Fruit fly (Drosophila melanogaster) whole organism, embryonic: ENCODE results near the gene CG7332.
A peak's percentile ranks its signal among the peaks of the same experiment; 100 is the strongest.

Experiments used
- ATbp ChIP-seq: fragments of 200-800 bp; sonication (Bioruptor generic); optimal IDR thresholded peaks from 2 replicates; lab custom pipeline; 2017; ENCODE audit warnings: missing biosample characterization, mild to moderate bottlenecking, missing genetic modification characterization, missing genetic modification reagents
- Atf-2 ChIP-seq: fragments of 200-800 bp; sonication (Bioruptor generic); optimal IDR thresholded peaks from 2 replicates; lab custom pipeline; 2016; ENCODE audit warnings: missing biosample characterization, missing genetic modification characterization
- Blimp-1 ChIP-seq: fragments of 200-800 bp; sonication (Bioruptor generic); optimal IDR thresholded peaks from 3 replicates; lab custom pipeline; 2018; ENCODE audit warnings: missing biosample characterization, missing genetic modification characterization, mild to moderate bottlenecking, moderate library complexity, missing genetic modification reagents
- CG10274 ChIP-seq: fragments of 200-800 bp; sonication (Bioruptor generic); optimal IDR thresholded peaks from 3 replicates; lab custom pipeline; 2017; ENCODE audit warnings: missing biosample characterization, mild to moderate bottlenecking, missing genetic modification characterization
- CG11560 ChIP-seq: fragments of 200-800 bp; sonication (Bioruptor generic); IDR thresholded peaks from 3 replicates; pipeline ENCODE4 v1.3.6; 2022; ENCODE audit warnings: missing biosample characterization, missing genetic modification characterization
- CG11723 ChIP-seq: fragments of 200-800 bp; sonication (Bioruptor generic); optimal IDR thresholded peaks from 2 replicates; lab custom pipeline; 2017; ENCODE audit warnings: missing biosample characterization, mild to moderate bottlenecking, missing genetic modification characterization
- CG14860 ChIP-seq: fragments of 200-800 bp; sonication (Bioruptor generic); IDR thresholded peaks from 3 replicates; pipeline ENCODE4 v1.3.6; 2022; ENCODE audit warnings: missing biosample characterization, missing genetic modification characterization; ENCODE audit not compliant: partially characterized antibody
- CG15011 ChIP-seq: fragments of 200-800 bp; sonication (Bioruptor generic); optimal IDR thresholded peaks from 3 replicates; lab custom pipeline; 2018; ENCODE audit warnings: missing biosample characterization, mild to moderate bottlenecking, missing genetic modification characterization
- CG15479 ChIP-seq: fragments of 200-800 bp; sonication (Bioruptor generic); optimal IDR thresholded peaks from 3 replicates; lab custom pipeline; 2019; ENCODE audit warnings: missing biosample characterization, mild to moderate bottlenecking, missing genetic modification characterization, moderate library complexity
- CG18476 ChIP-seq: fragments of 200-800 bp; sonication (Bioruptor generic); optimal IDR thresholded peaks from 2 replicates; lab custom pipeline; 2016; ENCODE audit warnings: missing biosample characterization, mild to moderate bottlenecking, missing genetic modification characterization
- CG2875 ChIP-seq: fragments of 200-800 bp; sonication (Bioruptor generic); optimal IDR thresholded peaks from 2 replicates; lab custom pipeline; 2017; ENCODE audit warnings: missing biosample characterization, mild to moderate bottlenecking, missing genetic modification characterization, missing genetic modification reagents
- CG30020 ChIP-seq: fragments of 200-800 bp; optimal IDR thresholded peaks from 2 replicates; lab custom pipeline; 2019; ENCODE audit warnings: missing biosample characterization, mild to moderate bottlenecking, missing genetic modification characterization, moderate library complexity
- CG34376 ChIP-seq: fragments of 200-800 bp; sonication (Bioruptor generic); optimal IDR thresholded peaks from 2 replicates; lab custom pipeline; 2018; ENCODE audit warnings: missing biosample characterization, mild to moderate bottlenecking, missing genetic modification characterization
- CG4617 ChIP-seq: fragments of 200-800 bp; sonication (Bioruptor generic); optimal IDR thresholded peaks from 3 replicates; lab custom pipeline; 2016; ENCODE audit warnings: missing biosample characterization, missing genetic modification characterization, borderline replicate concordance
- CG6175 ChIP-seq: fragments of 200-800 bp; sonication (Bioruptor generic); IDR thresholded peaks from 3 replicates; pipeline ENCODE4 v1.3.6; 2022; ENCODE audit warnings: missing biosample characterization, missing genetic modification characterization
- CG6254 ChIP-seq: fragments of 200-800 bp; sonication (Bioruptor generic); optimal IDR thresholded peaks from 3 replicates; lab custom pipeline; 2017; ENCODE audit warnings: mild to moderate bottlenecking, missing biosample characterization, missing genetic modification reagents, missing genetic modification characterization
- CG6689 ChIP-seq: fragments of 200-800 bp; sonication (Bioruptor generic); IDR thresholded peaks from 2 replicates; pipeline ENCODE4 v1.3.6; 2022; ENCODE audit warnings: missing biosample characterization, missing genetic modification characterization
- CG7372 ChIP-seq: fragments of 200-800 bp; sonication (Bioruptor generic); IDR thresholded peaks from 2 replicates; pipeline ENCODE4 v1.3.6; 2022; ENCODE audit warnings: missing biosample characterization, missing genetic modification characterization
- Chrac-16 ChIP-seq: fragments of 200-800 bp; sonication (Bioruptor generic); optimal IDR thresholded peaks from 3 replicates; lab custom pipeline; 2016; ENCODE audit warnings: missing biosample characterization, missing genetic modification characterization
- Deaf1 ChIP-seq: fragments of 200-800 bp; optimal IDR thresholded peaks from 3 replicates; lab custom pipeline; 2019; ENCODE audit warnings: missing biosample characterization, mild to moderate bottlenecking, missing genetic modification characterization, moderate library complexity
- Dll ChIP-seq: fragments of 200-800 bp; sonication (Bioruptor generic); IDR thresholded peaks from 4 replicates; pipeline ENCODE4 v1.3.6; 2022; ENCODE audit warnings: missing biosample characterization, missing genetic modification characterization; ENCODE audit not compliant: partially characterized antibody
- Hr51 ChIP-seq, 2 experiments: fragments of 200-800 bp; sonication (Bioruptor generic); optimal IDR thresholded peaks; 2 replicates in 1 of 2; 3 replicates in 1 of 2; lab custom pipeline; 2016 to 2018; ENCODE audit warnings: missing biosample characterization in 2 of 2, missing genetic modification characterization in 2 of 2, mild to moderate bottlenecking in 1 of 2, moderate library complexity in 1 of 2
- Meics ChIP-seq: fragments of 200-800 bp; sonication (Bioruptor generic); optimal IDR thresholded peaks from 2 replicates; lab custom pipeline; 2017; ENCODE audit warnings: missing biosample characterization, mild to moderate bottlenecking, missing genetic modification characterization
- Optix ChIP-seq: fragments of 200-800 bp; sonication (Bioruptor generic); IDR thresholded peaks from 3 replicates; pipeline ENCODE4 v1.3.6; 2022; ENCODE audit warnings: missing biosample characterization, missing genetic modification characterization
- Rfx ChIP-seq: fragments of 200-800 bp; sonication (Bioruptor generic); IDR thresholded peaks from 2 replicates; pipeline ENCODE4 v1.3.6; 2022; ENCODE audit warnings: missing biosample characterization, missing genetic modification characterization
- Trl ChIP-seq, 3 experiments: fragments of >200 bp in 2 of 3; fragments of 200-800 bp in 1 of 3; sonication (Bioruptor generic) in 1 of 3; optimal IDR thresholded peaks; 2 replicates in 1 of 3; 3 replicates in 2 of 3; lab custom pipeline; 2016 to 2017; ENCODE audit warnings: missing biosample characterization in 1 of 3, missing genetic modification characterization in 1 of 3
- Xrp1 ChIP-seq: fragments of 200-800 bp; sonication (Bioruptor generic); IDR thresholded peaks from 2 replicates; pipeline ENCODE4 v1.3.6; 2022; ENCODE audit warnings: missing biosample characterization, missing genetic modification characterization
- ci ChIP-seq: fragments of 200-800 bp; sonication (Bioruptor generic); IDR thresholded peaks from 3 replicates; pipeline ENCODE4 v1.3.6; 2022; ENCODE audit warnings: missing biosample characterization, missing genetic modification characterization
- crol ChIP-seq: fragments of 200-800 bp; sonication (Bioruptor generic); IDR thresholded peaks from 2 replicates; pipeline ENCODE4 v1.3.6; 2022; ENCODE audit warnings: missing biosample characterization, missing genetic modification characterization
- da ChIP-seq: fragments of 200-800 bp; sonication (Bioruptor generic); optimal IDR thresholded peaks from 2 replicates; lab custom pipeline; 2016; ENCODE audit warnings: missing biosample characterization, missing genetic modification characterization
- dan ChIP-seq: fragments of 200-800 bp; sonication (Bioruptor generic); IDR thresholded peaks from 2 replicates; pipeline ENCODE4 v1.3.6; 2022; ENCODE audit warnings: missing biosample characterization, missing genetic modification characterization
- dm ChIP-seq: fragments of 200-800 bp; sonication (Bioruptor generic); optimal IDR thresholded peaks from 3 replicates; lab custom pipeline; 2016; ENCODE audit warnings: missing biosample characterization, missing genetic modification characterization
- eyg ChIP-seq: fragments of 200-800 bp; sonication (Bioruptor generic); optimal IDR thresholded peaks from 3 replicates; lab custom pipeline; 2016; ENCODE audit warnings: missing biosample characterization, missing genetic modification characterization
- gcm2 ChIP-seq: fragments of 200-800 bp; sonication (Bioruptor generic); optimal IDR thresholded peaks from 2 replicates; lab custom pipeline; 2016; ENCODE audit warnings: missing biosample characterization, missing genetic modification characterization
- gro ChIP-seq: fragments of 200-800 bp; sonication (Bioruptor generic); optimal IDR thresholded peaks from 2 replicates; lab custom pipeline; 2016; ENCODE audit warnings: missing biosample characterization, missing genetic modification characterization
- lab ChIP-seq: fragments of 200-800 bp; sonication (Bioruptor generic); optimal IDR thresholded peaks from 3 replicates; lab custom pipeline; 2017; ENCODE audit warnings: missing biosample characterization, missing genetic modification characterization, mild to moderate bottlenecking, moderate library complexity, missing genetic modification reagents
- lbe ChIP-seq: fragments of 200-800 bp; sonication (Bioruptor generic); optimal IDR thresholded peaks from 2 replicates; lab custom pipeline; 2016; ENCODE audit warnings: missing biosample characterization, mild to moderate bottlenecking, missing genetic modification characterization
- lov ChIP-seq, 2 experiments: fragments of 200-800 bp in 1 of 2; fragments of >200 bp in 1 of 2; sonication (Bioruptor generic) in 1 of 2; IDR thresholded peaks in 1 of 2; optimal IDR thresholded peaks in 1 of 2; 2 replicates in 1 of 2; 3 replicates in 1 of 2; pipeline versions ENCODE4 v1.3.6 to Lab custom; 2017 to 2022; ENCODE audit warnings: missing biosample characterization in 1 of 2, missing genetic modification characterization in 1 of 2
- p53 ChIP-seq: fragments of 200-800 bp; sonication (Bioruptor generic); optimal IDR thresholded peaks from 2 replicates; lab custom pipeline; 2016; ENCODE audit warnings: missing biosample characterization, missing genetic modification characterization
- peb ChIP-seq: fragments of 200-800 bp; sonication (Bioruptor generic); IDR thresholded peaks from 2 replicates; pipeline ENCODE4 v1.3.6; 2022; ENCODE audit warnings: missing biosample characterization, missing genetic modification characterization
- pita ChIP-seq: fragments of 200-800 bp; sonication (Bioruptor generic); optimal IDR thresholded peaks from 2 replicates; lab custom pipeline; 2017; ENCODE audit warnings: missing biosample characterization, mild to moderate bottlenecking, missing genetic modification characterization
- pnt ChIP-seq: fragments of 200-800 bp; sonication (Bioruptor generic); optimal IDR thresholded peaks from 3 replicates; lab custom pipeline; 2016; ENCODE audit warnings: missing biosample characterization, missing genetic modification characterization
- slbo ChIP-seq: fragments of 200-800 bp; sonication (Bioruptor generic); IDR thresholded peaks from 2 replicates; pipeline ENCODE4 v1.3.6; 2022; ENCODE audit warnings: missing biosample characterization, missing genetic modification characterization
- slp2 ChIP-seq: fragments of 200-800 bp; sonication (Bioruptor generic); optimal IDR thresholded peaks from 2 replicates; lab custom pipeline; 2016; ENCODE audit warnings: missing biosample characterization, missing genetic modification characterization
- so ChIP-seq: fragments of 200-800 bp; sonication (Bioruptor generic); IDR thresholded peaks from 3 replicates; pipeline ENCODE4 v1.3.6; 2022; ENCODE audit warnings: missing biosample characterization, missing genetic modification characterization
- ssp ChIP-seq: fragments of 200-800 bp; sonication (Bioruptor generic); IDR thresholded peaks from 2 replicates; pipeline ENCODE4 v1.3.6; 2022; ENCODE audit warnings: missing biosample characterization, missing genetic modification characterization
- sug ChIP-seq: fragments of 200-800 bp; optimal IDR thresholded peaks from 2 replicates; lab custom pipeline; 2019; ENCODE audit warnings: missing biosample characterization, mild to moderate bottlenecking, missing genetic modification characterization, moderate library complexity
- unc-4 ChIP-seq: fragments of 200-800 bp; sonication (Bioruptor generic); IDR thresholded peaks from 2 replicates; pipeline ENCODE4 v1.3.6; 2022; ENCODE audit warnings: missing biosample characterization, missing genetic modification characterization; ENCODE audit not compliant: partially characterized antibody

Gene CG7332

DNA sequence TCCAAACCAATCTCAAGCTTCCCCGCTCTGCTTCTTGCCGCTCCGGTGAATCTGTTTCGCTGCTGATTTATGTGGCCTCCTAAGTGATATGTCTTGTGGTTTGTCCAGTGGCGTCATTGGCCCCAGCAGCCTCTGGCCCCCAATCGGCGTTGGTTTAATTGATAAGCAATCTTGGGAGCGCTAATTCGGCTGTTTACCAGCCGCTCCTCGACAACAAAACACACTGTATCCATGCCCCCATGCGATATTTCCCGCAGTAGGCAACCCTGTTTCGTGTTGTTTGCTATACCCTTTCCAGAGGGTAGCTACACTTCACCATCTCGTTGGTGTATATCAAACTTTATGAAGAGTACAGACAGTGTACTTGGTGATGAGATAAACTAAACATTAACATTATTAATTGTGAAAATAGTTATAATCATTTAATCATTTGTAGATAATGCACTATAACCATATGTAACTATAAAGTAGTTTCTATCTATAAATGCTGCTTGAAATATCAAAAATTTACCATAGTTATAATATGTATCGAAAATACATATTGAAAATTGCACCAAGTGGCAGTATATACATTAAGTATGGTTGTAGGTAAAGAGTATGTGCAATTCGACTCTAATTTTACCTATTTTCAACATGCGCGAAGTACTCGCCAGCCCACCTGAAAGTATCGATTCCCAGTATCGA lies 35.8 kb upstream of the CG7332 start, which contains the start of gene shop (continued):
- TF ChIP-seq Meics (GFP tag; lab: Kevin White, UChicago): peak; percentile 90
- TF ChIP-seq lbe (GFP tag; lab: Kevin White, UChicago): peak; percentile 64
- TF ChIP-seq Atf-2: peak; percentile 61
- peak; percentile 56; the same call in 1 of the 3 replicates for TF ChIP-seq CG6175
- no peak for TF ChIP-seq gcm2 (GFP tag; lab: Kevin White, UChicago)
- no peak for TF ChIP-seq crol
- peak; percentile 63 for TF ChIP-seq CG4617 (GFP tag; lab: Kevin White, UChicago)
- TF ChIP-seq ci (GFP tag; lab: Robert Waterston, UW): peak; percentile 74
- TF ChIP-seq CG18476 (GFP tag; lab: Kevin White, UChicago): peak; percentile 83
- TF ChIP-seq ssp (GFP tag; lab: Robert Waterston, UW): peak; percentile 65
- peak; percentile 64 for TF ChIP-seq CG7372 (GFP tag; lab: Robert Waterston, UW)
- peak; percentile 86 for TF ChIP-seq slbo (GFP tag; lab: Robert Waterston, UW)
- no peak; the same call in 2 of the 3 replicates for TF ChIP-seq Optix (GFP tag; lab: Robert Waterston, UW)
- TF ChIP-seq CG11560: 0 out of 3 replicates have a peak, but pooled peaks have one; percentile 29
- TF ChIP-seq CG15011 (GFP tag; lab: Kevin White, UChicago): peak; percentile 83
- TF ChIP-seq lov (optimal IDR thresholded peaks at IDR 0.05; lab: Kevin White, UChicago): no peak
- no peak for TF ChIP-seq lov (GFP tag; IDR thresholded peaks at IDR 0.05; lab: Robert Waterston, UW)
- peak; percentile 86 for TF ChIP-seq sug (tag; lab: Kevin White, UChicago)
- TF ChIP-seq Chrac-16 (GFP tag; lab: Kevin White, UChicago): peak; percentile 84
- TF ChIP-seq eyg (GFP tag; lab: Kevin White, UChicago): no peak
- peak; percentile 74 for TF ChIP-seq CG6689 (GFP tag; lab: Robert Waterston, UW)
- TF ChIP-seq Rfx (GFP tag; lab: Robert Waterston, UW): peak; percentile 82
- peak; percentile 61 for TF ChIP-seq pnt
- TF ChIP-seq dan (GFP tag; lab: Robert Waterston, UW): no peak
- TF ChIP-seq so: peak; percentile 83; the same call in 2 of the 3 replicates
- peak; percentile 81 for TF ChIP-seq ATbp (GFP tag; lab: Kevin White, UChicago)
- TF ChIP-seq CG34376: peak; percentile 61
- TF ChIP-seq Blimp-1: peak; percentile 76
- peak; percentile 83 for TF ChIP-seq lab (GFP tag; lab: Kevin White, UChicago)
- TF ChIP-seq CG14860: no peak
- peak; percentile 64 to 89 for TF ChIP-seq Hr51 (GFP tag; optimal IDR thresholded peaks at IDR 0.05; lab: Kevin White, UChicago)
- no peak for TF ChIP-seq da (GFP tag; lab: Kevin White, UChicago)
- no peak for TF ChIP-seq Trl (optimal IDR thresholded peaks at IDR 0.05; lab: Kevin White, UChicago)
- peak; percentile 47 for TF ChIP-seq Trl (GFP tag; optimal IDR thresholded peaks at IDR 0.05; lab: Kevin White, UChicago)
- peak; percentile 73 for TF ChIP-seq Xrp1 (GFP tag; lab: Robert Waterston, UW)
- TF ChIP-seq Deaf1 (tag; lab: Kevin White, UChicago): peak; percentile 68
- TF ChIP-seq CG15479 (GFP tag; lab: Kevin White, UChicago): no peak
- TF ChIP-seq dm: peak; percentile 73
- no peak for TF ChIP-seq peb (GFP tag; lab: Robert Waterston, UW)
- TF ChIP-seq CG11723 (GFP tag; lab: Kevin White, UChicago): peak; percentile 80
- peak; percentile 76 for TF ChIP-seq CG10274
- peak; percentile 63 for TF ChIP-seq slp2 (GFP tag; lab: Kevin White, UChicago)
- TF ChIP-seq p53: no peak
- peak; percentile 69 for TF ChIP-seq CG2875 (GFP tag; lab: Kevin White, UChicago)
- TF ChIP-seq unc-4 (GFP tag; lab: Robert Waterston, UW): peak; percentile 31; the same call in 1 of the 2 replicates
- TF ChIP-seq pita (GFP tag; lab: Kevin White, UChicago): no peak
- TF ChIP-seq CG30020 (tag; lab: Kevin White, UChicago): peak; percentile 64
- TF ChIP-seq Dll (GFP tag; lab: Robert Waterston, UW): peak; percentile 59; the same call in 2 of the 4 replicates
- peak; percentile 54 for TF ChIP-seq CG6254 (GFP tag; lab: Kevin White, UChicago)
- peak; percentile 52 for TF ChIP-seq gro (GFP tag; lab: Kevin White, UChicago)
